Fruit fly (Drosophila melanogaster) whole organism, prepupa: ENCODE measurements around the gene Naxe.

Source experiments
- Blimp-1 ChIP-seq: fragments of 200-800 bp; sonication (Bioruptor generic); optimal IDR thresholded peaks from 3 replicates; lab custom pipeline; 2017; ENCODE audit warnings: missing biosample characterization, missing genetic modification characterization, mild to moderate bottlenecking, moderate library complexity, missing genetic modification reagents
- CG10631 ChIP-seq: fragments of 200-800 bp; sonication (Bioruptor generic); optimal IDR thresholded peaks from 2 replicates; lab custom pipeline; 2016; ENCODE audit warnings: missing biosample characterization, missing genetic modification characterization
- CG11294 ChIP-seq: fragments of 200-800 bp; sonication (Bioruptor generic); IDR thresholded peaks from 2 replicates; pipeline ENCODE4 v1.3.6; 2022; ENCODE audit warnings: missing biosample characterization, missing genetic modification characterization
- CG15336 ChIP-seq: fragments of 200-800 bp; sonication (Bioruptor generic); IDR thresholded peaks from 2 replicates; pipeline ENCODE4 v1.3.6; 2022; ENCODE audit warnings: missing biosample characterization, missing genetic modification characterization
- CG1621 ChIP-seq: fragments of 200-800 bp; sonication (Bioruptor generic); optimal IDR thresholded peaks from 3 replicates; lab custom pipeline; 2018; ENCODE audit warnings: missing biosample characterization, mild to moderate bottlenecking, missing genetic modification characterization
- CG32006 ChIP-seq: fragments of 200-800 bp; sonication (Bioruptor generic); optimal IDR thresholded peaks from 3 replicates; lab custom pipeline; 2017; ENCODE audit warnings: missing biosample characterization, mild to moderate bottlenecking, missing genetic modification characterization
- CG34406 ChIP-seq: fragments of 200-800 bp; sonication (Bioruptor generic); optimal IDR thresholded peaks from 3 replicates; lab custom pipeline; 2016; ENCODE audit warnings: missing biosample characterization, missing genetic modification characterization
- CG3919 ChIP-seq: fragments of 200-800 bp; sonication (Bioruptor generic); optimal IDR thresholded peaks from 3 replicates; lab custom pipeline; 2016; ENCODE audit warnings: missing biosample characterization, missing genetic modification characterization
- CG4318 ChIP-seq: fragments of 200-800 bp; sonication (Bioruptor generic); optimal IDR thresholded peaks from 3 replicates; lab custom pipeline; 2017; ENCODE audit warnings: missing biosample characterization, mild to moderate bottlenecking, missing genetic modification characterization
- CG6163 ChIP-seq: fragments of 200-800 bp; sonication (Bioruptor generic); IDR thresholded peaks from 3 replicates; pipeline ENCODE4 v1.3.6; 2022; ENCODE audit warnings: missing biosample characterization, missing genetic modification characterization
- CG6276 ChIP-seq: fragments of 200-800 bp; sonication (Bioruptor generic); optimal IDR thresholded peaks from 2 replicates; lab custom pipeline; 2017; ENCODE audit warnings: missing biosample characterization, mild to moderate bottlenecking, missing genetic modification characterization
- CG6792 ChIP-seq: fragments of 200-800 bp; sonication (Bioruptor generic); optimal IDR thresholded peaks from 3 replicates; lab custom pipeline; 2016; ENCODE audit warnings: missing biosample characterization, missing genetic modification characterization
- CG6808 ChIP-seq: fragments of 200-800 bp; sonication (Bioruptor generic); optimal IDR thresholded peaks from 3 replicates; lab custom pipeline; 2017; ENCODE audit warnings: missing biosample characterization, missing genetic modification characterization, mild to moderate bottlenecking, moderate library complexity, missing genetic modification reagents
- CG6854 ChIP-seq: fragments of 200-800 bp; sonication (Bioruptor generic); optimal IDR thresholded peaks from 2 replicates; lab custom pipeline; 2017; ENCODE audit warnings: missing biosample characterization, mild to moderate bottlenecking, missing genetic modification characterization
- CG7368 ChIP-seq: fragments of 200-800 bp; sonication (Bioruptor generic); optimal IDR thresholded peaks from 3 replicates; lab custom pipeline; 2016; ENCODE audit warnings: missing biosample characterization, missing genetic modification characterization
- CG8119 ChIP-seq: fragments of 200-800 bp; sonication (Bioruptor generic); IDR thresholded peaks from 3 replicates; pipeline ENCODE4 v1.3.6; 2022; ENCODE audit warnings: missing biosample characterization, missing genetic modification characterization
- Eip78C ChIP-seq: fragments of 200-800 bp; sonication (Bioruptor generic); peaks from one replicate; lab custom pipeline; 2016; ENCODE audit warnings: missing biosample characterization, missing genetic modification characterization
- Eip93F ChIP-seq: fragments of 200-800 bp; sonication (Bioruptor generic); optimal IDR thresholded peaks from 2 replicates; lab custom pipeline; 2016; ENCODE audit warnings: missing biosample characterization, mild to moderate bottlenecking, missing genetic modification characterization
- Ets96B ChIP-seq: fragments of 200-800 bp; optimal IDR thresholded peaks from 2 replicates; lab custom pipeline; 2019; ENCODE audit warnings: missing biosample characterization, mild to moderate bottlenecking, missing genetic modification characterization, moderate library complexity
- Hr39 ChIP-seq: fragments of 200-800 bp; sonication (Bioruptor generic); optimal IDR thresholded peaks from 2 replicates; lab custom pipeline; 2016; ENCODE audit warnings: missing biosample characterization, missing genetic modification characterization
- Lpt ChIP-seq: fragments of 200-800 bp; sonication (Bioruptor generic); optimal IDR thresholded peaks from 3 replicates; lab custom pipeline; 2016; ENCODE audit warnings: missing biosample characterization, missing genetic modification characterization
- Met ChIP-seq: fragments of 200-800 bp; sonication (Bioruptor generic); optimal IDR thresholded peaks from 3 replicates; lab custom pipeline; 2016; ENCODE audit warnings: missing biosample characterization, missing genetic modification characterization
- Sox102F ChIP-seq: fragments of 200-800 bp; sonication (Bioruptor generic); optimal IDR thresholded peaks from 2 replicates; lab custom pipeline; 2016; ENCODE audit warnings: missing biosample characterization, mild to moderate bottlenecking, missing genetic modification characterization
- Sox15 ChIP-seq: fragments of 200-800 bp; sonication (Bioruptor generic); optimal IDR thresholded peaks from 3 replicates; lab custom pipeline; 2016; ENCODE audit warnings: missing biosample characterization, missing genetic modification characterization
- acj6 ChIP-seq: fragments of 200-800 bp; sonication (Bioruptor generic); optimal IDR thresholded peaks from 3 replicates; lab custom pipeline; 2016; ENCODE audit warnings: missing biosample characterization, missing genetic modification characterization
- cyc ChIP-seq: fragments of 200-800 bp; sonication (Bioruptor generic); optimal IDR thresholded peaks from 3 replicates; lab custom pipeline; 2016; ENCODE audit warnings: missing biosample characterization, missing genetic modification characterization
- dac ChIP-seq: fragments of 200-800 bp; sonication (Bioruptor generic); optimal IDR thresholded peaks from 2 replicates; lab custom pipeline; 2017; ENCODE audit warnings: missing biosample characterization, mild to moderate bottlenecking, missing genetic modification characterization
- dsx ChIP-seq: fragments of 200-800 bp; optimal IDR thresholded peaks from 3 replicates; lab custom pipeline; 2019; ENCODE audit warnings: missing biosample characterization, mild to moderate bottlenecking, missing genetic modification characterization, moderate library complexity; ENCODE audit not compliant: poor library complexity, severe bottlenecking
- eg ChIP-seq: fragments of 200-800 bp; sonication (Bioruptor generic); IDR thresholded peaks from 3 replicates; pipeline ENCODE4 v1.3.6; 2022; ENCODE audit warnings: missing biosample characterization, missing genetic modification characterization
- esn ChIP-seq: fragments of 200-800 bp; sonication (Bioruptor generic); optimal IDR thresholded peaks from 2 replicates; lab custom pipeline; 2016; ENCODE audit warnings: missing biosample characterization, mild to moderate bottlenecking, missing genetic modification characterization, moderate library complexity
- fd59A ChIP-seq: fragments of 200-800 bp; sonication (Bioruptor generic); optimal IDR thresholded peaks from 2 replicates; lab custom pipeline; 2017; ENCODE audit warnings: missing biosample characterization, mild to moderate bottlenecking, missing genetic modification characterization, missing genetic modification reagents
- fkh ChIP-seq: fragments of 200-800 bp; sonication (Bioruptor generic); optimal IDR thresholded peaks from 3 replicates; lab custom pipeline; 2017; ENCODE audit warnings: missing biosample characterization, mild to moderate bottlenecking, missing genetic modification characterization, moderate library complexity
- pdm3 ChIP-seq: fragments of 200-800 bp; sonication (Bioruptor generic); optimal IDR thresholded peaks from 3 replicates; lab custom pipeline; 2016; ENCODE audit warnings: missing biosample characterization, missing genetic modification characterization
- ss ChIP-seq, 2 experiments: fragments of 200-800 bp; sonication (Bioruptor generic); optimal IDR thresholded peaks; 2 replicates in 1 of 2; 3 replicates in 1 of 2; lab custom pipeline; 2017 to 2018; ENCODE audit warnings: mild to moderate bottlenecking in 2 of 2, missing biosample characterization in 2 of 2, missing genetic modification characterization in 2 of 2, moderate library complexity in 1 of 2
- svp ChIP-seq: fragments of 200-800 bp; sonication (Bioruptor generic); peaks from one replicate; lab custom pipeline; 2016; ENCODE audit warnings: missing biosample characterization, missing genetic modification characterization
- topi ChIP-seq: fragments of 200-800 bp; sonication (Bioruptor generic); optimal IDR thresholded peaks from 3 replicates; lab custom pipeline; 2016; ENCODE audit warnings: missing biosample characterization, missing genetic modification characterization
- vri ChIP-seq: fragments of 200-800 bp; sonication (Bioruptor generic); optimal IDR thresholded peaks from 3 replicates; lab custom pipeline; 2016; ENCODE audit warnings: missing biosample characterization, mild to moderate bottlenecking, missing genetic modification characterization

Gene Naxe

DNA sequence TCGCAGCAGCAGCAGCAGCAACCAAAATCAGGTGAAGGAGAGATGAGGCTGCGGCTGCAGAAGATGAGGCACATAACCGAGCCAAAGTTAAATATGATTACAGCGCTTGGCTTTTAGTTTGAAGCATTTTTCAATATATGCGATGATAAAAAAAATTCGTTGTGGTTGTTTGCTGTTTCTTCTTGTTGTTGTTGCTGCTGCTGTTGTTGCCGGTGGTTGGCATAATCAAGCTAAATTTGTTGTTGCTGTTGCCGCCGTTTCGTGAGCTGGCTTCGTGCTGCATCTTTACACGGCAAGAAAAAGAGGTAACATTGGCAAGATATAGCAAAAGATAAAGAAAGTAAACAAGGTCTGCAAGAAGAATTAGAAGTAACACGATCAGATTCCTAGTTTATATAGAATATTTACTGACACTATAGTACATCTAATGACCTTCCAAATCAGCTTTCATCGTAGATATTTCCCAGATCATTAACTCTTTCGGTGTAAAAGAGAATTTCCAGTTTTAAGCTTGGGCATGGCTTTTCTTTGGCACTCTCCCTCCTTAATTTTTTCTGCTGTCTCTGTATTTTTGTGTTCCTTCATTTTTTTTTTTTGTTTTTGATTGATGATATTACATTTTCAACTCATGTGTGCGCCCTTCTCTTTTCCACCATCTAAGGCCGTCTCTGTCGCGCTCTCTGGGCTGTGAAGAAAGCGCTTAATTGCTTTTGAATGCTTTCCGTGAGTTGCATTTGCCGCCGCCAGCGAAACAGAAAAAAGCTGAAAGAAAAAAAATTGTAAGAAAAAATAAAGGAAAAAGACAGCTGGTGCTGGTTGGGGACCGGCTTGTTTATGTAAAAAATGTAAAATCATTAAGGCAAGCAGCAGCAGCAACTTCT, 28.2 kb upstream of the Naxe start (continued):
- TF ChIP-seq Sox15 (GFP tag; lab: Kevin White, UChicago): peak; percentile 56
- peak; percentile 77 for TF ChIP-seq pdm3 (GFP tag; lab: Kevin White, UChicago)
- peak; percentile 71 for TF ChIP-seq eg (GFP tag; lab: Robert Waterston, UW)
- TF ChIP-seq CG6163: peak; percentile 75
- peak; percentile 54 for TF ChIP-seq dac (GFP tag; lab: Kevin White, UChicago)
- peak; percentile 89 for TF ChIP-seq topi
- peak; percentile 25 for TF ChIP-seq CG1621 (tag; lab: Kevin White, UChicago)
- peak; percentile 26 for TF ChIP-seq CG6808 (GFP tag; lab: Kevin White, UChicago)
- TF ChIP-seq cyc (GFP tag; lab: Kevin White, UChicago): peak; percentile 81
- TF ChIP-seq esn: peak; percentile 90
- TF ChIP-seq CG11294: 0 out of 2 replicates have a peak, but pooled peaks have one; percentile 33
- peak; percentile 52 for TF ChIP-seq Blimp-1 (GFP tag; lab: Kevin White, UChicago)
- TF ChIP-seq acj6 (GFP tag; lab: Kevin White, UChicago): peak; percentile 74
- TF ChIP-seq Sox102F (GFP tag; lab: Kevin White, UChicago): peak; percentile 85
- peak; percentile 69 for TF ChIP-seq Eip93F
- peak; percentile 35 for TF ChIP-seq fd59A (GFP tag; lab: Kevin White, UChicago)
- TF ChIP-seq svp (GFP tag; lab: Kevin White, UChicago): peak; percentile 95
- peak; percentile 44 for TF ChIP-seq CG6854 (GFP tag; lab: Kevin White, UChicago)
- TF ChIP-seq dsx: no peak
- TF ChIP-seq Ets96B: peak; percentile 45
- TF ChIP-seq Lpt (GFP tag; lab: Kevin White, UChicago): peak; percentile 69
- TF ChIP-seq vri: peak; percentile 70
- TF ChIP-seq CG6792: peak; percentile 83
- TF ChIP-seq CG32006 (GFP tag; lab: Kevin White, UChicago): peak; percentile 86
- TF ChIP-seq CG6276: peak; percentile 68
- TF ChIP-seq CG10631 (GFP tag; lab: Kevin White, UChicago): peak; percentile 81
- TF ChIP-seq Hr39: peak; percentile 86
- peak; percentile 74 for TF ChIP-seq CG4318 (GFP tag; lab: Kevin White, UChicago)
- TF ChIP-seq CG15336 (GFP tag; lab: Robert Waterston, UW): peak; percentile 73

dm6 chrX:10110898-10111297, 24.9 kb upstream of the Naxe start:
- TF ChIP-seq Sox15 (GFP tag; lab: Kevin White, UChicago): no peak
- 0 out of 3 replicates have a peak, but pooled peaks have one; percentile 26 for TF ChIP-seq CG8119 (GFP tag; lab: Robert Waterston, UW)
- TF ChIP-seq esn: no peak
- TF ChIP-seq fkh: peak; percentile 66
- no peak for TF ChIP-seq CG6808 (GFP tag; lab: Kevin White, UChicago)
- no peak for TF ChIP-seq CG34406 (GFP tag; lab: Kevin White, UChicago)
- no peak for TF ChIP-seq CG7368
- TF ChIP-seq CG32006 (GFP tag; lab: Kevin White, UChicago): peak; percentile 2
- peak; percentile 35; the same call in 2 of the 3 replicates for TF ChIP-seq CG6163
- TF ChIP-seq Hr39: no peak
- peak; percentile 79 for TF ChIP-seq Eip78C (GFP tag; lab: Kevin White, UChicago)
- TF ChIP-seq Met (GFP tag; lab: Kevin White, UChicago): no peak
- TF ChIP-seq ss (GFP tag; optimal IDR thresholded peaks at IDR 0.05; lab: Kevin White, UChicago): peak in 1 of 2 experiments; percentile 22
- peak; percentile 2 for TF ChIP-seq CG3919 (GFP tag; lab: Kevin White, UChicago)

- TF ChIP-seq CG6276: no peak
- TF ChIP-seq Eip78C (GFP tag; lab: Kevin White, UChicago): peak; percentile 19
Measured at dm6 chrX:10108286-10108685, 22.3 kb upstream of the Naxe start.
